Worm (Caenorhabditis elegans) whole organism, L4 larva: ENCODE data around the gene fbxb-15.

Experiments
- aha-1 ChIP-seq: fragments of 150-350 bp; peaks from one replicate; lab custom pipeline; 2014; ENCODE audit warnings: missing biosample characterization, missing genetic modification characterization
- ceh-32 ChIP-seq: sonication (generic microtip); optimal IDR thresholded peaks from 2 replicates; lab custom pipeline; 2016; ENCODE audit warnings: mild to moderate bottlenecking, missing genetic modification characterization, missing compliant biosample characterization; ENCODE audit not compliant: poor library complexity
- ceh-62 ChIP-seq: sonication (generic microtip); optimal IDR thresholded peaks from 2 replicates; lab custom pipeline; 2017; ENCODE audit warnings: missing biosample characterization, missing genetic modification characterization
- fos-1 ChIP-seq: fragments of 150-350 bp; optimal IDR thresholded peaks from 2 replicates; lab custom pipeline; 2014; ENCODE audit warnings: missing biosample characterization, missing genetic modification characterization
- gei-8 ChIP-seq: fragments of 200-800 bp; sonication (Bioruptor generic); optimal IDR thresholded peaks from 2 replicates; lab custom pipeline; 2018; ENCODE audit warnings: mild to moderate bottlenecking, missing genetic modification characterization, missing compliant biosample characterization
- lsy-2 ChIP-seq, 2 experiments: fragments of 150-350 bp in 1 of 2; sonication (generic microtip) in 1 of 2; optimal IDR thresholded peaks; 2 replicates each; lab custom pipeline; 2014 to 2017; ENCODE audit warnings: missing biosample characterization in 2 of 2, missing genetic modification characterization in 2 of 2
- pha-4 ChIP-seq, 2 experiments: fragments of 150-350 bp in 1 of 2; fragments of 200-800 bp in 1 of 2; sonication (Bioruptor generic) in 1 of 2; IDR thresholded peaks in 1 of 2; optimal IDR thresholded peaks in 1 of 2; 2 replicates each; pipeline versions ENCODE4 v1.3.6 to Lab custom; 2014 to 2022; ENCODE audit warnings: missing genetic modification characterization in 2 of 2, missing genetic modification reagents in 2 of 2, missing biosample characterization in 1 of 2, missing compliant biosample characterization in 1 of 2
- spr-1 ChIP-seq: sonication (generic microtip); optimal IDR thresholded peaks from 2 replicates; lab custom pipeline; 2016; ENCODE audit warnings: mild to moderate bottlenecking, missing genetic modification characterization, missing compliant biosample characterization
- unc-130 ChIP-seq: sonication (generic microtip); optimal IDR thresholded peaks from 2 replicates; lab custom pipeline; 2016; ENCODE audit warnings: missing genetic modification reagents, missing genetic modification characterization, missing compliant biosample characterization
- zip-2 ChIP-seq: fragments of 150-350 bp; optimal IDR thresholded peaks from 2 replicates; lab custom pipeline; 2014; ENCODE audit warnings: missing biosample characterization, missing genetic modification characterization

DNA sequence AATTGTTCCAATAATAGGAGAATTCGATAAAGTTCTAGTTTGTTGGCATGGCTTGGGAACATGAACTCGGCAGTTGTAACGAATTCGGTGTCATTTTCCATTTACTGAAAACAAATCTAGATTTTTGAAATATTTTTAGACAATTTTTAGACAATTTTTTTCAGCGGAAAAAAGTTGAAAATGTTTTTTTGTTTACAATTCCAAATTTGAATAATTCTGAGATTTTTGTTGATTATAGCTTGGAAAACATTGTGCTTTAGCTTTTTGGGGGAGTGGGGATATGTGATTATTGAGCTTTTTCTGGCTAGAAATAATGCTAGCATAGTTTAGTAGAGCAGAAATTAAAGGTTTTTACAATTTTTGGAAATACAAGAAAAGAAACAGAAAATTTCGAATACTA, 15.6 kb upstream of the fbxb-15 start, which contains the start of gene srw-97:
- TF ChIP-seq spr-1 (tag; lab: Kevin White, UChicago): no peak
- no peak for TF ChIP-seq ceh-32 (tag; lab: Kevin White, UChicago)
- TF ChIP-seq aha-1 (tag; lab: Kevin White, UChicago): no peak
- TF ChIP-seq lsy-2 (tag; optimal IDR thresholded peaks at IDR 0.05; lab: Kevin White, UChicago): no peak
- TF ChIP-seq gei-8 (GFP tag; lab: Kevin White, UChicago): no peak
- TF ChIP-seq ceh-62 (tag; lab: Kevin White, UChicago): no peak
- TF ChIP-seq unc-130: no peak
- TF ChIP-seq pha-4 (GFP tag; IDR thresholded peaks at IDR 0.05; lab: Robert Waterston, UW): no peak
- TF ChIP-seq pha-4 (tag; optimal IDR thresholded peaks at IDR 0.05; lab: Kevin White, UChicago): no peak
- no peak for TF ChIP-seq fos-1
- no peak for TF ChIP-seq zip-2 (tag; lab: Kevin White, UChicago)
